Fruit fly (Drosophila melanogaster): ENCODE results near the gene Myo81F.

dm6 chr3R:1212579-1212978, 645.7 kb downstream of the Myo81F start:
- TF ChIP-seq HmgZ (tag; optimal IDR thresholded peaks at IDR 0.05): no peak
- no peak for TF ChIP-seq chm (GFP tag; IDR thresholded peaks at IDR 0.05)
- TF ChIP-seq Oaz (GFP tag; IDR thresholded peaks at IDR 0.05): no peak
- no peak for TF ChIP-seq Fer2 (tag; optimal IDR thresholded peaks at IDR 0.05)
- no peak for TF ChIP-seq dmrt11E (tag; optimal IDR thresholded peaks at IDR 0.05)
- TF ChIP-seq CTCF (GFP tag; optimal IDR thresholded peaks at IDR 0.05): no peak
